Fruit fly (Drosophila melanogaster) whole organism, embryonic: Measurements from ENCODE around the gene east.
A peak's percentile ranks its signal among the peaks of the same experiment; 100 is the strongest.

ENCODE experiments used
- Ada2b ChIP-seq: fragments of 200-800 bp; sonication (Bioruptor generic); IDR thresholded peaks from 2 replicates; pipeline ENCODE4 v1.3.6; 2022; ENCODE audit warnings: missing biosample characterization, missing genetic modification characterization
- Atf-2 ChIP-seq: fragments of 200-800 bp; sonication (Bioruptor generic); optimal IDR thresholded peaks from 2 replicates; lab custom pipeline; 2016; ENCODE audit warnings: missing biosample characterization, missing genetic modification characterization
- CG1024 ChIP-seq: fragments of 200-800 bp; sonication (Bioruptor generic); IDR thresholded peaks from 2 replicates; pipeline ENCODE4 v1.3.6; 2022; ENCODE audit warnings: missing biosample characterization, missing genetic modification characterization
- CG10462 ChIP-seq: fragments of 200-800 bp; sonication (Bioruptor generic); optimal IDR thresholded peaks from 2 replicates; lab custom pipeline; 2016; ENCODE audit warnings: missing biosample characterization, missing genetic modification characterization
- CG10565 ChIP-seq: fragments of 200-800 bp; sonication (Bioruptor generic); optimal IDR thresholded peaks from 3 replicates; lab custom pipeline; 2016; ENCODE audit warnings: missing biosample characterization, mild to moderate bottlenecking, missing genetic modification characterization
- CG11398 ChIP-seq: fragments of 200-800 bp; sonication (Bioruptor generic); optimal IDR thresholded peaks from 2 replicates; lab custom pipeline; 2016; ENCODE audit warnings: missing biosample characterization, missing genetic modification characterization
- CG14965 ChIP-seq: fragments of 200-800 bp; sonication (Bioruptor generic); optimal IDR thresholded peaks from 2 replicates; lab custom pipeline; 2016; ENCODE audit warnings: missing biosample characterization, missing genetic modification characterization, borderline replicate concordance
- CG15696 ChIP-seq: fragments of 200-800 bp; sonication (Bioruptor generic); optimal IDR thresholded peaks from 2 replicates; lab custom pipeline; 2019; ENCODE audit warnings: missing biosample characterization, mild to moderate bottlenecking, missing genetic modification characterization, moderate library complexity
- CG16779 ChIP-seq: fragments of 200-800 bp; sonication (Bioruptor generic); IDR thresholded peaks from 2 replicates; pipeline ENCODE4 v1.3.6; 2022; ENCODE audit warnings: missing biosample characterization, missing genetic modification characterization
- CG17385 ChIP-seq: fragments of 200-800 bp; sonication (Bioruptor generic); optimal IDR thresholded peaks from 3 replicates; lab custom pipeline; 2018; ENCODE audit warnings: missing biosample characterization, mild to moderate bottlenecking, missing genetic modification characterization
- CG1792 ChIP-seq: fragments of 200-800 bp; sonication (Bioruptor generic); optimal IDR thresholded peaks from 2 replicates; lab custom pipeline; 2016; ENCODE audit warnings: missing biosample characterization, missing genetic modification characterization
- CG2678 ChIP-seq: fragments of 200-800 bp; sonication (Bioruptor generic); optimal IDR thresholded peaks from 3 replicates; lab custom pipeline; 2019; ENCODE audit warnings: missing biosample characterization, mild to moderate bottlenecking, missing genetic modification characterization, moderate library complexity
- CG2712 ChIP-seq: fragments of 200-800 bp; optimal IDR thresholded peaks from 3 replicates; lab custom pipeline; 2019; ENCODE audit warnings: missing biosample characterization, mild to moderate bottlenecking, missing genetic modification characterization, moderate library complexity
- CG33213 ChIP-seq: fragments of 200-800 bp; sonication (Bioruptor generic); optimal IDR thresholded peaks from 3 replicates; lab custom pipeline; 2016; ENCODE audit warnings: missing biosample characterization, missing genetic modification characterization
- CG33557 ChIP-seq: fragments of 200-800 bp; sonication (Bioruptor generic); optimal IDR thresholded peaks from 2 replicates; lab custom pipeline; 2019; ENCODE audit warnings: missing biosample characterization, mild to moderate bottlenecking, missing genetic modification characterization, moderate library complexity
- CG34224 ChIP-seq: fragments of 200-800 bp; sonication (Bioruptor generic); IDR thresholded peaks from 3 replicates; pipeline ENCODE4 v1.3.6; 2022; ENCODE audit warnings: missing biosample characterization, missing genetic modification characterization; ENCODE audit not compliant: partially characterized antibody
- CG42726 ChIP-seq: fragments of 200-800 bp; sonication (Bioruptor generic); IDR thresholded peaks from 2 replicates; pipeline ENCODE4 v1.3.6; 2022; ENCODE audit warnings: missing biosample characterization, missing genetic modification characterization; ENCODE audit not compliant: partially characterized antibody
- CG4360 ChIP-seq: fragments of 200-800 bp; sonication (Bioruptor generic); IDR thresholded peaks from 2 replicates; pipeline ENCODE4 v1.3.6; 2022; ENCODE audit warnings: missing biosample characterization, missing genetic modification characterization
- CG43689 ChIP-seq: fragments of 200-800 bp; sonication (Bioruptor generic); IDR thresholded peaks from 2 replicates; pipeline ENCODE4 v1.3.6; 2022; ENCODE audit warnings: missing biosample characterization, missing genetic modification characterization
- CG5180 ChIP-seq: fragments of 200-800 bp; sonication (Bioruptor generic); optimal IDR thresholded peaks from 3 replicates; lab custom pipeline; 2017; ENCODE audit warnings: missing biosample characterization, missing genetic modification characterization, mild to moderate bottlenecking, moderate library complexity, missing genetic modification reagents
- CG7786 ChIP-seq: fragments of 200-800 bp; sonication (Bioruptor generic); optimal IDR thresholded peaks from 2 replicates; lab custom pipeline; 2016; ENCODE audit warnings: missing biosample characterization, missing genetic modification characterization
- CG8089 ChIP-seq: fragments of 200-800 bp; sonication (Bioruptor generic); optimal IDR thresholded peaks from 3 replicates; lab custom pipeline; 2016; ENCODE audit warnings: missing biosample characterization, missing genetic modification characterization
- CG9797 ChIP-seq: fragments of 200-800 bp; sonication (Bioruptor generic); optimal IDR thresholded peaks from 3 replicates; lab custom pipeline; 2018; ENCODE audit warnings: missing biosample characterization, mild to moderate bottlenecking, missing genetic modification characterization
- CHES-1-like ChIP-seq: fragments of 200-800 bp; sonication (Bioruptor generic); optimal IDR thresholded peaks from 2 replicates; lab custom pipeline; 2016; ENCODE audit warnings: missing biosample characterization, missing genetic modification characterization
- CTCF ChIP-seq: fragments of 200-800 bp; sonication (Bioruptor generic); optimal IDR thresholded peaks from 2 replicates; lab custom pipeline; 2017; ENCODE audit warnings: missing biosample characterization, mild to moderate bottlenecking, missing genetic modification characterization, moderate library complexity
- Dfd ChIP-seq, 2 experiments: fragments of >200 bp; optimal IDR thresholded peaks; 2 replicates each; lab custom pipeline; 2017; ENCODE audit warnings: missing biosample characterization in 2 of 2, missing genetic modification characterization in 2 of 2
- Dip2 ChIP-seq: fragments of 200-800 bp; sonication (Bioruptor generic); IDR thresholded peaks from 2 replicates; pipeline ENCODE4 v1.3.6; 2022; ENCODE audit warnings: missing biosample characterization, missing genetic modification characterization
- Doc2 ChIP-seq: fragments of 200-800 bp; sonication (Bioruptor generic); IDR thresholded peaks from 2 replicates; pipeline ENCODE4 v1.3.6; 2022; ENCODE audit warnings: missing biosample characterization, missing genetic modification characterization
- Ets97D ChIP-seq: fragments of 200-800 bp; sonication (Bioruptor generic); optimal IDR thresholded peaks from 3 replicates; lab custom pipeline; 2016; ENCODE audit warnings: missing biosample characterization, missing genetic modification characterization
- Gsc ChIP-seq: fragments of 200-800 bp; sonication (Bioruptor generic); IDR thresholded peaks from 2 replicates; pipeline ENCODE4 v1.3.6; 2022; ENCODE audit warnings: missing biosample characterization, missing genetic modification characterization
- HLHmδ ChIP-seq: fragments of 200-800 bp; sonication (Bioruptor generic); optimal IDR thresholded peaks from 2 replicates; lab custom pipeline; 2018; ENCODE audit warnings: missing biosample characterization, mild to moderate bottlenecking, missing genetic modification characterization, moderate library complexity
- Hr51 ChIP-seq, 2 experiments: fragments of 200-800 bp; sonication (Bioruptor generic); optimal IDR thresholded peaks; 2 replicates in 1 of 2; 3 replicates in 1 of 2; lab custom pipeline; 2016 to 2018; ENCODE audit warnings: missing biosample characterization in 2 of 2, missing genetic modification characterization in 2 of 2, mild to moderate bottlenecking in 1 of 2, moderate library complexity in 1 of 2
- Hsf ChIP-seq: fragments of 200-800 bp; sonication (Bioruptor generic); optimal IDR thresholded peaks from 3 replicates; lab custom pipeline; 2016; ENCODE audit warnings: missing biosample characterization, missing genetic modification characterization
- Lim3 ChIP-seq: fragments of 200-800 bp; sonication (Bioruptor generic); IDR thresholded peaks from 2 replicates; pipeline ENCODE4 v1.3.6; 2022; ENCODE audit warnings: missing biosample characterization, missing genetic modification characterization
- MESR4 ChIP-seq: fragments of 200-800 bp; sonication (Bioruptor generic); optimal IDR thresholded peaks from 2 replicates; lab custom pipeline; 2018; ENCODE audit warnings: missing biosample characterization, mild to moderate bottlenecking, missing genetic modification characterization, moderate library complexity
- Opbp ChIP-seq: fragments of 200-800 bp; sonication (Bioruptor generic); IDR thresholded peaks from 3 replicates; pipeline ENCODE4 v1.3.6; 2022; ENCODE audit warnings: missing biosample characterization, missing genetic modification characterization; ENCODE audit not compliant: partially characterized antibody
- Ptx1 ChIP-seq: fragments of 200-800 bp; sonication (Bioruptor generic); IDR thresholded peaks from 2 replicates; pipeline ENCODE4 v1.3.6; 2022; ENCODE audit warnings: missing biosample characterization, missing genetic modification characterization
- Ssrp ChIP-seq: fragments of 200-800 bp; sonication (Bioruptor generic); optimal IDR thresholded peaks from 2 replicates; lab custom pipeline; 2018; ENCODE audit warnings: missing biosample characterization, mild to moderate bottlenecking, missing genetic modification characterization, moderate library complexity
- ara ChIP-seq: fragments of 200-800 bp; sonication (Bioruptor generic); IDR thresholded peaks from 2 replicates; pipeline ENCODE4 v1.3.6; 2022; ENCODE audit warnings: missing biosample characterization, missing genetic modification characterization
- crc ChIP-seq: fragments of 200-800 bp; sonication (Bioruptor generic); optimal IDR thresholded peaks from 2 replicates; lab custom pipeline; 2016; ENCODE audit warnings: missing biosample characterization, missing genetic modification characterization
- kah ChIP-seq: fragments of 200-800 bp; sonication (Bioruptor generic); optimal IDR thresholded peaks from 2 replicates; lab custom pipeline; 2018; ENCODE audit warnings: missing biosample characterization, mild to moderate bottlenecking, missing genetic modification characterization
- lbe ChIP-seq: fragments of 200-800 bp; sonication (Bioruptor generic); optimal IDR thresholded peaks from 2 replicates; lab custom pipeline; 2016; ENCODE audit warnings: missing biosample characterization, mild to moderate bottlenecking, missing genetic modification characterization
- mld ChIP-seq: fragments of 200-800 bp; sonication (Bioruptor generic); IDR thresholded peaks from 3 replicates; pipeline ENCODE4 v1.3.6; 2022; ENCODE audit warnings: missing biosample characterization, missing genetic modification characterization; ENCODE audit not compliant: partially characterized antibody
- nerfin-2 ChIP-seq: fragments of 200-800 bp; sonication (Bioruptor generic); IDR thresholded peaks from 2 replicates; pipeline ENCODE4 v1.3.6; 2022; ENCODE audit warnings: missing biosample characterization, missing genetic modification characterization; ENCODE audit not compliant: partially characterized antibody
- pita ChIP-seq: fragments of 200-800 bp; sonication (Bioruptor generic); optimal IDR thresholded peaks from 2 replicates; lab custom pipeline; 2017; ENCODE audit warnings: missing biosample characterization, mild to moderate bottlenecking, missing genetic modification characterization
- scrt ChIP-seq: fragments of 200-800 bp; sonication (Bioruptor generic); optimal IDR thresholded peaks from 2 replicates; lab custom pipeline; 2018; ENCODE audit warnings: missing biosample characterization, mild to moderate bottlenecking, missing genetic modification characterization, moderate library complexity
- sens ChIP-seq: fragments of 200-800 bp; sonication (Bioruptor generic); peaks from one replicate; lab custom pipeline; 2016; ENCODE audit warnings: missing biosample characterization, missing genetic modification characterization
- tll ChIP-seq, 2 experiments: fragments of 200-800 bp in 1 of 2; fragments of >200 bp in 1 of 2; sonication (Bioruptor generic) in 1 of 2; optimal IDR thresholded peaks; 2 replicates each; lab custom pipeline; 2017 to 2019; ENCODE audit warnings: missing biosample characterization in 2 of 2, missing genetic modification characterization in 2 of 2, mild to moderate bottlenecking in 1 of 2, moderate library complexity in 1 of 2
- wek ChIP-seq: fragments of 200-800 bp; sonication (Bioruptor generic); optimal IDR thresholded peaks from 3 replicates; lab custom pipeline; 2018; ENCODE audit warnings: missing biosample characterization, mild to moderate bottlenecking, missing genetic modification characterization, moderate library complexity
- zfh1 ChIP-seq: fragments of 200-800 bp; sonication (Bioruptor generic); IDR thresholded peaks from 3 replicates; pipeline ENCODE4 v1.3.6; 2022; ENCODE audit warnings: missing biosample characterization, missing genetic modification characterization

east gene

dm6 chrX:2009453-2010009, 1.1 kb upstream of the east start (continued):
- TF ChIP-seq CG9797 (GFP tag; lab: Kevin White, UChicago) (no peak), CG34224 (GFP tag; lab: Robert Waterston, UW) (no peak), ara (GFP tag; lab: Robert Waterston, UW) (peak; percentile 63), Ptx1 (GFP tag; lab: Robert Waterston, UW) (peak; percentile 63), Lim3 (GFP tag; lab: Robert Waterston, UW) (no peak), wek (GFP tag; lab: Kevin White, UChicago) (peak; percentile 95), kah (GFP tag; lab: Kevin White, UChicago) (no peak), MESR4 (GFP tag; lab: Kevin White, UChicago) (no peak), CG2712 (tag; lab: Kevin White, UChicago) (peak; percentile 79), CG11398 (GFP tag; lab: Kevin White, UChicago) (peak; percentile 28), Doc2 (GFP tag; lab: Robert Waterston, UW) (no peak), CG5180 (GFP tag; lab: Kevin White, UChicago) (peak; percentile 46), CG1024 (no peak), zfh1 (GFP tag; lab: Robert Waterston, UW) (peak; percentile 55; the same call in 1 of the 3 replicates), CG2678 (tag; lab: Kevin White, UChicago) (peak; percentile 85), scrt (GFP tag; lab: Kevin White, UChicago) (peak; percentile 46), CG16779 (GFP tag; lab: Robert Waterston, UW) (no peak), Ssrp (peak; percentile 76), CG4360 (GFP tag; lab: Robert Waterston, UW) (no peak), CG15696 (peak; percentile 69), Dip2 (GFP tag; lab: Robert Waterston, UW) (no peak), sens (GFP tag; lab: Kevin White, UChicago) (peak; percentile 93), Gsc (GFP tag; lab: Robert Waterston, UW) (no peak), Hsf (peak; percentile 78), CG33557 (GFP tag; lab: Kevin White, UChicago) (peak; percentile 53), CG14965 (no peak), CG10565 (GFP tag; lab: Kevin White, UChicago) (no peak), mld (GFP tag; lab: Robert Waterston, UW) (no peak), CG7786 (peak; percentile 77), Atf-2 (GFP tag; lab: Kevin White, UChicago) (peak; percentile 83), Ada2b (GFP tag; lab: Robert Waterston, UW) (peak; percentile 51; the same call in 1 of the 2 replicates), Opbp (GFP tag; lab: Robert Waterston, UW) (no peak), CG17385 (GFP tag; lab: Kevin White, UChicago) (peak; percentile 70), CTCF (GFP tag; lab: Kevin White, UChicago) (peak; percentile 10), Dfd (GFP tag; optimal IDR thresholded peaks at IDR 0.05; lab: Kevin White, UChicago) (no peak), CG33213 (GFP tag; lab: Kevin White, UChicago) (peak; percentile 48), CG43689 (GFP tag; lab: Robert Waterston, UW) (no peak), nerfin-2 (no peak), HLHmδ (GFP tag; lab: Kevin White, UChicago) (no peak), CG1792 (peak; percentile 76), CG42726 (no peak), CG10462 (GFP tag; lab: Kevin White, UChicago) (peak; percentile 60), CHES-1-like (GFP tag; lab: Kevin White, UChicago) (peak; percentile 52), pita (GFP tag; lab: Kevin White, UChicago) (no peak), crc (GFP tag; lab: Kevin White, UChicago) (peak; percentile 80), Ets97D (GFP tag; lab: Kevin White, UChicago) (peak; percentile 48), Hr51 (GFP tag; optimal IDR thresholded peaks at IDR 0.05; lab: Kevin White, UChicago) (peak; percentile 75 to 81), lbe (GFP tag; lab: Kevin White, UChicago) (no peak), tll (GFP tag; optimal IDR thresholded peaks at IDR 0.05; lab: Kevin White, UChicago) (no peak), CG8089 (GFP tag; lab: Kevin White, UChicago) (peak; percentile 69)
